Fruit fly (Drosophila melanogaster): ENCODE data around the gene CG9114.

dm6 chrX:15297963-15298297 lies 35.0 kb downstream of the CG9114 start:
- TF ChIP-seq psq (optimal IDR thresholded peaks at IDR 0.05) = no peak
- TF ChIP-seq Myc (optimal IDR thresholded peaks at IDR 0.05) = no peak

All from Kc167 (cell line).